Fruit fly (Drosophila melanogaster) whole organism, embryonic: ENCODE data around the gene CG11771.

Source experiments
- Abd-B ChIP-seq: fragments of 200-800 bp; sonication (Bioruptor generic); optimal IDR thresholded peaks from 2 replicates; lab custom pipeline; 2018; ENCODE audit warnings: missing biosample characterization, mild to moderate bottlenecking, missing genetic modification characterization, moderate library complexity
- Awh ChIP-seq: fragments of 200-800 bp; sonication (Bioruptor generic); IDR thresholded peaks from 2 replicates; pipeline ENCODE4, ENCODE4 v1.3.6; 2022; ENCODE audit warnings: missing biosample characterization, missing genetic modification characterization
- BEAF-32 ChIP-seq: fragments of 200-800 bp; sonication (Bioruptor generic); optimal IDR thresholded peaks from 3 replicates; lab custom pipeline; 2017; ENCODE audit warnings: missing biosample characterization, missing genetic modification characterization, mild to moderate bottlenecking, moderate library complexity, missing genetic modification reagents
- CG10147 ChIP-seq: fragments of 200-800 bp; sonication (Bioruptor generic); optimal IDR thresholded peaks from 2 replicates; lab custom pipeline; 2019; ENCODE audit warnings: missing biosample characterization, mild to moderate bottlenecking, missing genetic modification characterization, moderate library complexity
- CG11456 ChIP-seq: fragments of 200-800 bp; sonication (Bioruptor generic); IDR thresholded peaks from 3 replicates; pipeline ENCODE4 v1.3.6; 2022; ENCODE audit warnings: missing biosample characterization, missing genetic modification characterization
- CG11723 ChIP-seq: fragments of 200-800 bp; sonication (Bioruptor generic); optimal IDR thresholded peaks from 2 replicates; lab custom pipeline; 2017; ENCODE audit warnings: missing biosample characterization, mild to moderate bottlenecking, missing genetic modification characterization
- CG12744 ChIP-seq: fragments of 200-800 bp; sonication (Bioruptor generic); optimal IDR thresholded peaks from 2 replicates; lab custom pipeline; 2016; ENCODE audit warnings: missing biosample characterization, missing genetic modification characterization
- CG14050 ChIP-seq: fragments of 200-800 bp; sonication (Bioruptor generic); IDR thresholded peaks from 3 replicates; pipeline ENCODE4 v1.3.6; 2022; ENCODE audit warnings: missing biosample characterization, missing genetic modification characterization
- CG15073 ChIP-seq: fragments of 200-800 bp; sonication (Bioruptor generic); optimal IDR thresholded peaks from 2 replicates; lab custom pipeline; 2016; ENCODE audit warnings: missing biosample characterization, missing genetic modification characterization
- CG15479 ChIP-seq: fragments of 200-800 bp; sonication (Bioruptor generic); optimal IDR thresholded peaks from 3 replicates; lab custom pipeline; 2019; ENCODE audit warnings: missing biosample characterization, mild to moderate bottlenecking, missing genetic modification characterization, moderate library complexity
- CG16813 ChIP-seq: fragments of 200-800 bp; sonication (Bioruptor generic); IDR thresholded peaks from 3 replicates; pipeline ENCODE4 v1.3.6; 2022; ENCODE audit warnings: missing biosample characterization, missing genetic modification characterization; ENCODE audit not compliant: partially characterized antibody
- CG17328 ChIP-seq: fragments of 200-800 bp; sonication (Bioruptor generic); IDR thresholded peaks from 2 replicates; pipeline ENCODE4 v1.3.6; 2022; ENCODE audit warnings: missing biosample characterization, missing genetic modification characterization
- CG17912 ChIP-seq: fragments of 200-800 bp; sonication (Bioruptor generic); optimal IDR thresholded peaks from 2 replicates; lab custom pipeline; 2018; ENCODE audit warnings: missing biosample characterization, mild to moderate bottlenecking, missing genetic modification characterization
- CG2875 ChIP-seq: fragments of 200-800 bp; sonication (Bioruptor generic); optimal IDR thresholded peaks from 2 replicates; lab custom pipeline; 2017; ENCODE audit warnings: missing biosample characterization, mild to moderate bottlenecking, missing genetic modification characterization, missing genetic modification reagents
- CG30020 ChIP-seq: fragments of 200-800 bp; optimal IDR thresholded peaks from 2 replicates; lab custom pipeline; 2019; ENCODE audit warnings: missing biosample characterization, mild to moderate bottlenecking, missing genetic modification characterization, moderate library complexity
- CG3163 ChIP-seq: fragments of 200-800 bp; sonication (Bioruptor generic); optimal IDR thresholded peaks from 3 replicates; lab custom pipeline; 2016; ENCODE audit warnings: missing biosample characterization, missing genetic modification characterization
- CG34422 ChIP-seq: fragments of 200-800 bp; sonication (Bioruptor generic); IDR thresholded peaks from 3 replicates; pipeline ENCODE4 v1.3.6; 2022; ENCODE audit warnings: missing biosample characterization, missing genetic modification characterization
- CG4707 ChIP-seq: fragments of 200-800 bp; sonication (Bioruptor generic); optimal IDR thresholded peaks from 2 replicates; lab custom pipeline; 2018; ENCODE audit warnings: missing biosample characterization, mild to moderate bottlenecking, missing genetic modification characterization, moderate library complexity
- CG5180 ChIP-seq: fragments of 200-800 bp; sonication (Bioruptor generic); optimal IDR thresholded peaks from 3 replicates; lab custom pipeline; 2017; ENCODE audit warnings: missing biosample characterization, missing genetic modification characterization, mild to moderate bottlenecking, moderate library complexity, missing genetic modification reagents
- CG6272 ChIP-seq: fragments of 200-800 bp; sonication (Bioruptor generic); IDR thresholded peaks from 2 replicates; pipeline ENCODE4 v1.3.6; 2022; ENCODE audit warnings: missing biosample characterization, missing genetic modification characterization
- CG6765 ChIP-seq: fragments of 200-800 bp; sonication (Bioruptor generic); optimal IDR thresholded peaks from 3 replicates; lab custom pipeline; 2017; ENCODE audit warnings: missing biosample characterization, mild to moderate bottlenecking, missing genetic modification characterization
- CG7987 ChIP-seq: fragments of 200-800 bp; sonication (Bioruptor generic); optimal IDR thresholded peaks from 2 replicates; lab custom pipeline; 2018; ENCODE audit warnings: missing biosample characterization, mild to moderate bottlenecking, missing genetic modification characterization, moderate library complexity
- CG8290 ChIP-seq, 3 experiments: fragments of 200-800 bp; sonication (Bioruptor generic); optimal IDR thresholded peaks; 2 replicates each; lab custom pipeline; 2016 to 2019; ENCODE audit warnings: missing biosample characterization in 3 of 3, missing genetic modification characterization in 3 of 3, mild to moderate bottlenecking in 2 of 3, moderate library complexity in 1 of 3
- CG9437 ChIP-seq: fragments of 200-800 bp; sonication (Bioruptor generic); optimal IDR thresholded peaks from 2 replicates; lab custom pipeline; 2018; ENCODE audit warnings: missing biosample characterization, mild to moderate bottlenecking, missing genetic modification characterization
- CG9932 ChIP-seq: fragments of 200-800 bp; sonication (Bioruptor generic); IDR thresholded peaks from 2 replicates; pipeline ENCODE4 v1.3.6; 2022; ENCODE audit warnings: missing biosample characterization, missing genetic modification characterization
- CoRest ChIP-seq: fragments of 200-800 bp; sonication (Bioruptor generic); optimal IDR thresholded peaks from 3 replicates; lab custom pipeline; 2018; ENCODE audit warnings: missing biosample characterization, mild to moderate bottlenecking, missing genetic modification characterization, moderate library complexity
- Dip2 ChIP-seq: fragments of 200-800 bp; sonication (Bioruptor generic); IDR thresholded peaks from 2 replicates; pipeline ENCODE4 v1.3.6; 2022; ENCODE audit warnings: missing biosample characterization, missing genetic modification characterization
- Ets65A ChIP-seq: fragments of 200-800 bp; sonication (Bioruptor generic); peaks from one replicate; lab custom pipeline; 2016; ENCODE audit warnings: missing biosample characterization, missing genetic modification characterization
- HLH3B ChIP-seq: fragments of 200-800 bp; sonication (Bioruptor generic); IDR thresholded peaks from 2 replicates; pipeline ENCODE4 v1.3.6; 2022; ENCODE audit warnings: missing biosample characterization, missing genetic modification characterization
- HLH54F ChIP-seq: fragments of 200-800 bp; sonication (Bioruptor generic); optimal IDR thresholded peaks from 3 replicates; lab custom pipeline; 2016; ENCODE audit warnings: missing biosample characterization, missing genetic modification characterization
- Lpt ChIP-seq: fragments of >200 bp; optimal IDR thresholded peaks from 2 replicates; lab custom pipeline; 2018; ENCODE audit warnings: missing biosample characterization, missing genetic modification characterization
- Med ChIP-seq: fragments of 200-800 bp; sonication (Bioruptor generic); peaks from one replicate; lab custom pipeline; 2016; ENCODE audit warnings: missing biosample characterization, missing genetic modification characterization, mild to moderate bottlenecking, inconsistent platforms, moderate library complexity
- Oli ChIP-seq: fragments of 200-800 bp; sonication (Bioruptor generic); optimal IDR thresholded peaks from 2 replicates; lab custom pipeline; 2018; ENCODE audit warnings: missing biosample characterization, mild to moderate bottlenecking, missing genetic modification characterization, moderate library complexity
- PHDP ChIP-seq: fragments of 200-800 bp; sonication (Bioruptor generic); optimal IDR thresholded peaks from 3 replicates; lab custom pipeline; 2018; ENCODE audit warnings: missing biosample characterization, mild to moderate bottlenecking, missing genetic modification characterization, moderate library complexity
- Taf1 ChIP-seq: fragments of 200-800 bp; sonication (Bioruptor generic); IDR thresholded peaks from 2 replicates; pipeline ENCODE4 v1.3.6; 2022; ENCODE audit warnings: missing biosample characterization, missing genetic modification characterization
- Xrp1 ChIP-seq: fragments of 200-800 bp; sonication (Bioruptor generic); IDR thresholded peaks from 2 replicates; pipeline ENCODE4 v1.3.6; 2022; ENCODE audit warnings: missing biosample characterization, missing genetic modification characterization
- YL-1 ChIP-seq: fragments of 200-800 bp; sonication (Bioruptor generic); optimal IDR thresholded peaks from 3 replicates; lab custom pipeline; 2017; ENCODE audit warnings: missing biosample characterization, mild to moderate bottlenecking, missing genetic modification characterization
- ab ChIP-seq: fragments of 200-800 bp; sonication (Bioruptor generic); optimal IDR thresholded peaks from 2 replicates; lab custom pipeline; 2016; ENCODE audit warnings: missing biosample characterization, missing genetic modification characterization
- bcd ChIP-seq: fragments of 200-800 bp; sonication (Bioruptor generic); optimal IDR thresholded peaks from 2 replicates; lab custom pipeline; 2017; ENCODE audit warnings: missing biosample characterization, mild to moderate bottlenecking, missing genetic modification characterization
- cad ChIP-seq: fragments of >200 bp; optimal IDR thresholded peaks from 2 replicates; lab custom pipeline; 2017; ENCODE audit warnings: missing biosample characterization, missing genetic modification characterization
- crp ChIP-seq, 2 experiments: fragments of 200-800 bp; sonication (Bioruptor generic); optimal IDR thresholded peaks; 2 replicates in 1 of 2; 3 replicates in 1 of 2; lab custom pipeline; 2017; ENCODE audit warnings: missing biosample characterization in 2 of 2, missing genetic modification characterization in 2 of 2, mild to moderate bottlenecking in 1 of 2, moderate library complexity in 1 of 2
- eve ChIP-seq, 2 experiments: fragments of >200 bp; optimal IDR thresholded peaks; 2 replicates each; lab custom pipeline; 2017; ENCODE audit warnings: missing biosample characterization in 2 of 2, missing genetic modification characterization in 2 of 2
- ftz-f1 ChIP-seq: fragments of 200-800 bp; sonication (Bioruptor generic); optimal IDR thresholded peaks from 2 replicates; lab custom pipeline; 2016; ENCODE audit warnings: missing biosample characterization, missing genetic modification characterization
- gce ChIP-seq: fragments of 200-800 bp; sonication (Bioruptor generic); IDR thresholded peaks from 3 replicates; pipeline ENCODE4 v1.3.6; 2022; ENCODE audit warnings: missing biosample characterization, missing genetic modification characterization
- lab ChIP-seq: fragments of 200-800 bp; sonication (Bioruptor generic); optimal IDR thresholded peaks from 3 replicates; lab custom pipeline; 2017; ENCODE audit warnings: missing biosample characterization, missing genetic modification characterization, mild to moderate bottlenecking, moderate library complexity, missing genetic modification reagents
- nmo ChIP-seq: fragments of 200-800 bp; sonication (Bioruptor generic); optimal IDR thresholded peaks from 2 replicates; lab custom pipeline; 2018; ENCODE audit warnings: missing biosample characterization, mild to moderate bottlenecking, missing genetic modification characterization, moderate library complexity
- tgo ChIP-seq: fragments of 200-800 bp; sonication (Bioruptor generic); IDR thresholded peaks from 3 replicates; pipeline ENCODE4 v1.3.6; 2022; ENCODE audit warnings: missing biosample characterization, missing genetic modification characterization
- vvl ChIP-seq: fragments of 200-800 bp; sonication (Bioruptor generic); IDR thresholded peaks from 2 replicates; pipeline ENCODE4 v1.3.6; 2022; ENCODE audit warnings: missing biosample characterization, missing genetic modification characterization
- wek ChIP-seq: fragments of 200-800 bp; sonication (Bioruptor generic); optimal IDR thresholded peaks from 3 replicates; lab custom pipeline; 2018; ENCODE audit warnings: missing biosample characterization, mild to moderate bottlenecking, missing genetic modification characterization, moderate library complexity

CG11771 gene

DNA sequence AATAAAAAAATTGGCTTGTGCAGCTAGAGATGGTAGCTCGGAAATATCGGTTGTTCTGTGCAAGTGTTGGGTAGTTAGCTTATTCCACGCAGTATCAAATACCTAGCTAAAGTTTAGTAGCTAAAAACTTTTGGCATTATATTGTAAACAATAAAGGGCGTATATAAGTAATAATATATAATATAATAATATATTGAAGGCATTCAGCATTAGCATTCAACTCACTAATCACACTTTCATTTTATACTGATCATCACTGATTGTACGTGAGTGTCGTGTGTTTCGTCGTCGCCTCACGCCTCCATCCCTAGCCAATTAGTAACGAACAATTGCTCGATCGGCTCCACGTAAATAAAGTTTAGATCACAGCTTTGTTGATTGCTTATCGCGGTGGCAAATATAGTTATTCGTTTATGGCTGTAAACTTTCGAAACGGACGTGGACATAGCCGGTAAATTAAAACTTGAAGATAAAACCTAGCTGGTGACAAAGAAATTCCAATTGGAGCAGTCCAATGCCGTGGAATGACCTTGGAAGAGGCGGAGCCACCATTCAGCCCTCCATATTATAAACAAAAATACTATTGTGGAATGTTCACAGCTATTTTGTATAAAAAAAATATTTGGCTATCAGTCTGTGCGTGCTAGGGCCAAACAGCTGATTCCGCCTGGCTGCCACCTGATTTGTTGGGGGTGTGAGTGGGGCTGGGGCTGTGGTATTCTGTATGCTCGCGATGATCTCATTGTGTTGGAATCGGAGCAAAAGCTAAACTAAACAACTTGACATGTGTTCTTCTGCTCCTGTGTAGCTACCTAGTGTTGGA, 13.8 kb upstream of the CG11771 start, which contains the start of the genes PIG-S, sud1 and CG11168 (continued):
- TF ChIP-seq gce (GFP tag; lab: Robert Waterston, UW) (no peak), CG9932 (GFP tag; lab: Robert Waterston, UW) (peak; percentile 89), CG6272 (GFP tag; lab: Robert Waterston, UW) (peak; percentile 59), CG11456 (peak; percentile 72), tgo (peak; percentile 78), CG12744 (GFP tag; lab: Kevin White, UChicago) (no peak), PHDP (tag; lab: Kevin White, UChicago) (no peak), CG4707 (GFP tag; lab: Kevin White, UChicago) (no peak), Awh (GFP tag; lab: Robert Waterston, UW) (no peak), Ets65A (GFP tag; lab: Kevin White, UChicago) (peak; percentile 13), CG10147 (GFP tag; lab: Kevin White, UChicago) (peak; percentile 32), crp (GFP tag; optimal IDR thresholded peaks at IDR 0.05; lab: Kevin White, UChicago) (peak; percentile 26 to 76), Med (GFP tag; lab: Kevin White, UChicago) (peak; percentile 81), Dip2 (GFP tag; lab: Robert Waterston, UW) (no peak), Xrp1 (GFP tag; lab: Robert Waterston, UW) (peak; percentile 68), Oli (tag; lab: Kevin White, UChicago) (peak; percentile 58), BEAF-32 (GFP tag; lab: Kevin White, UChicago) (peak; percentile 93), lab (GFP tag; lab: Kevin White, UChicago) (no peak), CG15073 (no peak), CG7987 (no peak), Taf1 (GFP tag; lab: Robert Waterston, UW) (peak; percentile 37; the same call in 1 of the 2 replicates), CG15479 (GFP tag; lab: Kevin White, UChicago) (no peak), CG6765 (GFP tag; lab: Kevin White, UChicago) (no peak), Abd-B (GFP tag; lab: Kevin White, UChicago) (peak; percentile 72), CG3163 (GFP tag; lab: Kevin White, UChicago) (no peak), CG17328 (GFP tag; lab: Robert Waterston, UW) (peak; percentile 50), CG2875 (GFP tag; lab: Kevin White, UChicago) (peak; percentile 11), CG8290 (GFP tag; optimal IDR thresholded peaks at IDR 0.05; lab: Kevin White, UChicago) (peak; percentile 40), CG8290 (tag; optimal IDR thresholded peaks at IDR 0.05; lab: Kevin White, UChicago) (no peak), vvl (GFP tag; lab: Robert Waterston, UW) (peak; percentile 55), bcd (GFP tag; lab: Kevin White, UChicago) (peak; percentile 59), CG17912 (GFP tag; lab: Kevin White, UChicago) (no peak), YL-1 (GFP tag; lab: Kevin White, UChicago) (peak; percentile 51), ftz-f1 (GFP tag; lab: Kevin White, UChicago) (peak; percentile 93), CG11723 (GFP tag; lab: Kevin White, UChicago) (no peak), CG14050 (GFP tag; lab: Robert Waterston, UW) (peak; percentile 47; the same call in 2 of the 3 replicates), CG34422 (GFP tag; lab: Robert Waterston, UW) (peak; percentile 75; the same call in 2 of the 3 replicates), CG5180 (GFP tag; lab: Kevin White, UChicago) (no peak), CG9437 (GFP tag; lab: Kevin White, UChicago) (peak; percentile 46), eve (GFP tag; optimal IDR thresholded peaks at IDR 0.05; lab: Kevin White, UChicago) (no peak), CG30020 (tag; lab: Kevin White, UChicago) (no peak), wek (GFP tag; lab: Kevin White, UChicago) (no peak), Lpt (GFP tag; lab: Kevin White, UChicago) (no peak), nmo (peak; percentile 85), HLH3B (GFP tag; lab: Robert Waterston, UW) (peak; percentile 49; the same call in 1 of the 2 replicates), ab (GFP tag; lab: Kevin White, UChicago) (no peak), CG16813 (peak; percentile 95), HLH54F (peak; percentile 7), CoRest (peak; percentile 78), cad (GFP tag; lab: Kevin White, UChicago) (no peak)
